Worm (Caenorhabditis elegans) whole organism, late embryonic: Measurements from ENCODE around the gene egl-27.
A peak's percentile ranks its signal among the peaks of the same experiment; 100 is the strongest.

Source experiments
- C08G9.2 ChIP-seq: sonication (generic microtip); optimal IDR thresholded peaks from 2 replicates; lab custom pipeline; 2016; ENCODE audit warnings: mild to moderate bottlenecking, missing genetic modification characterization, moderate library complexity, missing compliant biosample characterization
- C38D4.7 ChIP-seq: fragments of 200-800 bp; sonication (Bioruptor generic); optimal IDR thresholded peaks from 2 replicates; lab custom pipeline; 2018; ENCODE audit warnings: mild to moderate bottlenecking, missing genetic modification characterization, moderate library complexity, missing compliant biosample characterization
- F13H6.1 ChIP-seq: sonication (generic microtip); optimal IDR thresholded peaks from 2 replicates; lab custom pipeline; 2016; ENCODE audit warnings: missing genetic modification characterization, missing compliant biosample characterization
- K09A11.1 ChIP-seq: sonication (generic microtip); optimal IDR thresholded peaks from 2 replicates; lab custom pipeline; 2017; ENCODE audit warnings: antibody characterized with exemption, mild to moderate bottlenecking, missing genetic modification characterization, missing compliant biosample characterization; ENCODE audit not compliant: insufficient read depth
- T23F11.4 ChIP-seq: fragments of 200-800 bp; sonication (Bioruptor generic); optimal IDR thresholded peaks from 2 replicates; lab custom pipeline; 2018; ENCODE audit warnings: mild to moderate bottlenecking, missing genetic modification characterization, missing compliant biosample characterization
- Y22D7AL.16 ChIP-seq: sonication (generic microtip); optimal IDR thresholded peaks from 2 replicates; lab custom pipeline; 2016; ENCODE audit warnings: missing genetic modification characterization, missing compliant biosample characterization
- ahr-1 ChIP-seq: sonication (generic microtip); optimal IDR thresholded peaks from 2 replicates; lab custom pipeline; 2016; ENCODE audit warnings: missing genetic modification characterization, missing compliant biosample characterization
- ama-1 ChIP-seq: fragments of 150-350 bp; optimal IDR thresholded peaks from 2 replicates; lab custom pipeline; 2014
- ceh-14 ChIP-seq: sonication (generic microtip); optimal IDR thresholded peaks from 2 replicates; lab custom pipeline; 2016; ENCODE audit warnings: missing genotype, missing genetic modification characterization, missing compliant biosample characterization
- ceh-18 ChIP-seq: sonication (generic microtip); optimal IDR thresholded peaks from 2 replicates; lab custom pipeline; 2016; ENCODE audit warnings: missing genetic modification characterization, missing compliant biosample characterization
- ceh-19 ChIP-seq: fragments of 200-800 bp; sonication (Bioruptor generic); optimal IDR thresholded peaks from 2 replicates; lab custom pipeline; 2018; ENCODE audit warnings: mild to moderate bottlenecking, missing genetic modification characterization, missing compliant biosample characterization
- ceh-2 ChIP-seq: sonication (generic microtip); optimal IDR thresholded peaks from 2 replicates; lab custom pipeline; 2016; ENCODE audit warnings: missing genotype, missing genetic modification characterization, missing compliant biosample characterization
- ceh-22 ChIP-seq: sonication (generic microtip); optimal IDR thresholded peaks from 2 replicates; lab custom pipeline; 2017; ENCODE audit warnings: missing biosample characterization, missing genetic modification characterization
- ceh-24 ChIP-seq: sonication (generic microtip); optimal IDR thresholded peaks from 2 replicates; lab custom pipeline; 2016; ENCODE audit warnings: mild to moderate bottlenecking, missing genetic modification characterization, missing compliant biosample characterization
- ceh-30 ChIP-seq: fragments of 150-350 bp; optimal IDR thresholded peaks from 2 replicates; lab custom pipeline; 2014; ENCODE audit warnings: missing biosample characterization, missing genetic modification characterization
- ceh-31 ChIP-seq: sonication (generic microtip); optimal IDR thresholded peaks from 2 replicates; lab custom pipeline; 2016; ENCODE audit warnings: missing genetic modification characterization, missing compliant biosample characterization
- ceh-34 ChIP-seq: sonication (generic microtip); optimal IDR thresholded peaks from 2 replicates; lab custom pipeline; 2016; ENCODE audit warnings: mild to moderate bottlenecking, missing genetic modification characterization, missing compliant biosample characterization
- ceh-48 ChIP-seq: sonication (generic microtip); optimal IDR thresholded peaks from 2 replicates; lab custom pipeline; 2016; ENCODE audit warnings: missing genetic modification characterization, inconsistent platforms, missing compliant biosample characterization
- ceh-6 ChIP-seq: fragments of 200-800 bp; sonication (Bioruptor generic); optimal IDR thresholded peaks from 2 replicates; lab custom pipeline; 2018; ENCODE audit warnings: mild to moderate bottlenecking, missing genetic modification characterization, missing compliant biosample characterization
- che-1 ChIP-seq: sonication (generic microtip); optimal IDR thresholded peaks from 2 replicates; lab custom pipeline; 2016; ENCODE audit warnings: mild to moderate bottlenecking, missing genetic modification characterization, missing compliant biosample characterization
- dmd-4 ChIP-seq: sonication (generic microtip); optimal IDR thresholded peaks from 2 replicates; lab custom pipeline; 2016; ENCODE audit warnings: borderline replicate concordance, missing genetic modification characterization, missing compliant biosample characterization
- ets-4 ChIP-seq: sonication (generic microtip); optimal IDR thresholded peaks from 2 replicates; lab custom pipeline; 2016; ENCODE audit warnings: missing genetic modification characterization, missing compliant biosample characterization
- eyg-1 ChIP-seq: sonication (generic microtip); optimal IDR thresholded peaks from 2 replicates; lab custom pipeline; 2016; ENCODE audit warnings: missing genotype, missing genetic modification characterization, missing compliant biosample characterization
- fkh-6 ChIP-seq: sonication (generic microtip); optimal IDR thresholded peaks from 2 replicates; lab custom pipeline; 2016; ENCODE audit warnings: missing genetic modification characterization, missing compliant biosample characterization
- gmeb-2 ChIP-seq: sonication (generic microtip); optimal IDR thresholded peaks from 2 replicates; lab custom pipeline; 2016; ENCODE audit warnings: missing genetic modification characterization, inconsistent platforms, missing compliant biosample characterization
- hlh-13 ChIP-seq: fragments of 200-800 bp; sonication (Bioruptor generic); optimal IDR thresholded peaks from 2 replicates; lab custom pipeline; 2018; ENCODE audit warnings: mild to moderate bottlenecking, missing genetic modification characterization, missing compliant biosample characterization
- hlh-15 ChIP-seq: sonication (generic microtip); optimal IDR thresholded peaks from 2 replicates; lab custom pipeline; 2016; ENCODE audit warnings: missing genetic modification characterization, missing compliant biosample characterization
- hlh-30 ChIP-seq: sonication (generic microtip); optimal IDR thresholded peaks from 2 replicates; lab custom pipeline; 2017; ENCODE audit warnings: antibody characterized with exemption, missing genetic modification characterization, missing compliant biosample characterization; ENCODE audit not compliant: insufficient read depth
- hlh-6 ChIP-seq: sonication (generic microtip); optimal IDR thresholded peaks from 2 replicates; lab custom pipeline; 2016; ENCODE audit warnings: missing genotype, missing genetic modification characterization, missing compliant biosample characterization
- hlh-8 ChIP-seq: sonication (generic microtip); optimal IDR thresholded peaks from 2 replicates; lab custom pipeline; 2016; ENCODE audit warnings: missing genotype, missing genetic modification characterization, missing compliant biosample characterization
- lim-6 ChIP-seq: sonication (generic microtip); optimal IDR thresholded peaks from 2 replicates; lab custom pipeline; 2016; ENCODE audit warnings: missing genetic modification characterization, missing compliant biosample characterization
- lin-11 ChIP-seq: fragments of 200-800 bp; sonication (Bioruptor generic); optimal IDR thresholded peaks from 2 replicates; lab custom pipeline; 2018; ENCODE audit warnings: mild to moderate bottlenecking, missing genetic modification characterization, missing compliant biosample characterization
- madf-2 ChIP-seq: sonication (generic microtip); optimal IDR thresholded peaks from 2 replicates; lab custom pipeline; 2017; ENCODE audit warnings: missing genetic modification characterization, missing compliant biosample characterization
- mec-3 ChIP-seq: sonication (generic microtip); optimal IDR thresholded peaks from 2 replicates; lab custom pipeline; 2016; ENCODE audit warnings: borderline replicate concordance, missing genetic modification characterization, missing compliant biosample characterization
- nfya-1 ChIP-seq: sonication (generic microtip); optimal IDR thresholded peaks from 2 replicates; lab custom pipeline; 2017; ENCODE audit warnings: missing genetic modification characterization, mild to moderate bottlenecking, missing compliant biosample characterization, antibody characterized with exemption, moderate library complexity
- nhr-11 ChIP-seq: fragments of 150-350 bp; optimal IDR thresholded peaks from 2 replicates; lab custom pipeline; 2014; ENCODE audit warnings: missing biosample characterization, missing genetic modification characterization
- nhr-232 ChIP-seq: sonication (generic microtip); optimal IDR thresholded peaks from 2 replicates; lab custom pipeline; 2016; ENCODE audit warnings: missing genetic modification characterization, missing compliant biosample characterization
- npax-4 ChIP-seq: sonication (generic microtip); optimal IDR thresholded peaks from 2 replicates; lab custom pipeline; 2016; ENCODE audit warnings: missing genetic modification characterization, missing compliant biosample characterization
- pat-9 ChIP-seq: fragments of 200-800 bp; sonication (Bioruptor generic); optimal IDR thresholded peaks from 2 replicates; lab custom pipeline; 2018; ENCODE audit warnings: mild to moderate bottlenecking, missing genetic modification characterization, moderate library complexity, missing compliant biosample characterization
- pax-1 ChIP-seq: fragments of 150-350 bp; optimal IDR thresholded peaks from 2 replicates; lab custom pipeline; 2014; ENCODE audit warnings: missing biosample characterization, missing genetic modification characterization
- pha-2 ChIP-seq: sonication (generic microtip); optimal IDR thresholded peaks from 2 replicates; lab custom pipeline; 2017; ENCODE audit warnings: mild to moderate bottlenecking, missing genetic modification characterization, missing compliant biosample characterization
- pqm-1 ChIP-seq: sonication (generic microtip); optimal IDR thresholded peaks from 2 replicates; lab custom pipeline; 2016; ENCODE audit warnings: missing genetic modification characterization, missing compliant biosample characterization
- pros-1 ChIP-seq: fragments of 150-350 bp; optimal IDR thresholded peaks from 2 replicates; lab custom pipeline; 2014; ENCODE audit warnings: missing biosample characterization, missing genetic modification reagents, missing genetic modification characterization
- ref-2 ChIP-seq: sonication (generic microtip); optimal IDR thresholded peaks from 2 replicates; lab custom pipeline; 2016; ENCODE audit warnings: missing genetic modification characterization, missing compliant biosample characterization
- sox-2 ChIP-seq: fragments of 200-800 bp; sonication (Bioruptor generic); IDR thresholded peaks from 2 replicates; pipeline ENCODE4 v1.3.6; 2022; ENCODE audit warnings: missing genetic modification reagents, missing genetic modification characterization, missing compliant biosample characterization
- sox-4 ChIP-seq: sonication (generic microtip); optimal IDR thresholded peaks from 2 replicates; lab custom pipeline; 2017; ENCODE audit warnings: mild to moderate bottlenecking, missing genetic modification characterization, inconsistent platforms, missing compliant biosample characterization
- syd-9 ChIP-seq: sonication (generic microtip); optimal IDR thresholded peaks from 2 replicates; lab custom pipeline; 2016; ENCODE audit warnings: mild to moderate bottlenecking, missing genetic modification characterization, moderate library complexity, missing compliant biosample characterization
- tbx-2 ChIP-seq: sonication (generic microtip); optimal IDR thresholded peaks from 2 replicates; lab custom pipeline; 2016; ENCODE audit warnings: missing genetic modification characterization, missing compliant biosample characterization
- ttx-3 ChIP-seq: sonication (generic microtip); optimal IDR thresholded peaks from 2 replicates; lab custom pipeline; 2016; ENCODE audit warnings: missing genetic modification reagents, missing genetic modification characterization, missing compliant biosample characterization
- unc-3 ChIP-seq, 2 experiments: fragments of 200-800 bp in 1 of 2; sonication (Bioruptor generic) in 1 of 2; sonication (generic microtip) in 1 of 2; conservative IDR thresholded peaks in 1 of 2; optimal IDR thresholded peaks in 1 of 2; 2 replicates each; pipeline versions ENCODE4 v1.3.6 to Lab custom; 2016 to 2022; ENCODE audit warnings: missing compliant biosample characterization in 2 of 2, missing genetic modification characterization in 2 of 2, missing genetic modification reagents in 1 of 2
- unc-42 ChIP-seq: sonication (generic microtip); optimal IDR thresholded peaks from 2 replicates; lab custom pipeline; 2016; ENCODE audit warnings: missing genotype, missing genetic modification characterization, missing compliant biosample characterization
- unc-55 ChIP-seq: sonication (generic microtip); optimal IDR thresholded peaks from 2 replicates; lab custom pipeline; 2017; ENCODE audit warnings: missing biosample characterization, missing genetic modification reagents, missing genetic modification characterization
- unc-86 ChIP-seq: sonication (generic microtip); optimal IDR thresholded peaks from 2 replicates; lab custom pipeline; 2016; ENCODE audit warnings: missing genetic modification characterization, missing compliant biosample characterization
- zip-5 ChIP-seq: sonication (generic microtip); optimal IDR thresholded peaks from 2 replicates; lab custom pipeline; 2016; ENCODE audit warnings: missing genetic modification characterization, missing compliant biosample characterization

The egl-27 gene

DNA sequence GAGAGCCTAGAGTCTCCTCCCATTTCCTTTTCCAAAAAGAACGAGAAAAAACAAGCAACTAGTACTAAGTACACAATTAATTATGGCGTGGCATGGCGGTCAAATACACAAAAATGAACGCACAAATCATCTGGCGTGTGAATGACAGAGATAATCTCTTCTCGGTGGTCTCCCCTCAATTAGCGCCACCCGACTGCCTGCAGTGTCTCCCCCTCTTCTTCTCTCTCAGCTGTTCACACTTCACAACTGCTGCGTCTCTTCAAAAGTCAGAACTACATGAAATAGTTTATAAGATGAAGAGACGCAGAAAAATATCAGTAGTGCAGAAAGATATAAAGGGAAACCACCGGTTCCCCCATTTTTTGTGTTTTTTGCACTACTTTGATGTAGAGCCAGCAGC is 7.4 kb upstream of the egl-27 start:
- TF ChIP-seq unc-42 (tag; lab: Kevin White, UChicago) (no peak), eyg-1 (no peak), hlh-8 (tag; lab: Kevin White, UChicago) (no peak), ttx-3 (tag; lab: Kevin White, UChicago) (peak; percentile 16), sox-4 (tag; lab: Kevin White, UChicago) (no peak), C08G9.2 (no peak), pros-1 (tag; lab: Kevin White, UChicago) (peak; percentile 15), T23F11.4 (GFP tag; lab: Kevin White, UChicago) (no peak), nhr-11 (tag; lab: Kevin White, UChicago) (no peak), che-1 (tag; lab: Kevin White, UChicago) (no peak), ceh-18 (peak; percentile 68), hlh-30 (no peak), hlh-13 (GFP tag; lab: Kevin White, UChicago) (no peak), pax-1 (no peak), ceh-19 (GFP tag; lab: Kevin White, UChicago) (peak; percentile 21), npax-4 (tag; lab: Kevin White, UChicago) (no peak), syd-9 (tag; lab: Kevin White, UChicago) (no peak), ceh-34 (tag; lab: Kevin White, UChicago) (peak; percentile 51), sox-2 (no peak), ceh-48 (tag; lab: Kevin White, UChicago) (no peak), C38D4.7 (no peak), lim-6 (tag; lab: Kevin White, UChicago) (no peak), hlh-15 (tag; lab: Kevin White, UChicago) (no peak), dmd-4 (tag; lab: Kevin White, UChicago) (peak; percentile 50), zip-5 (tag; lab: Kevin White, UChicago) (no peak), ceh-6 (GFP tag; lab: Kevin White, UChicago) (no peak), ceh-22 (no peak), ceh-30 (no peak), ceh-14 (tag; lab: Kevin White, UChicago) (peak; percentile 68), lin-11 (tag; lab: Kevin White, UChicago) (no peak), unc-55 (peak; percentile 87), nfya-1 (tag; lab: Kevin White, UChicago) (peak; percentile 54), hlh-6 (tag; lab: Kevin White, UChicago) (no peak), pha-2 (no peak), ahr-1 (tag; lab: Kevin White, UChicago) (no peak), madf-2 (tag; lab: Kevin White, UChicago) (no peak), ceh-24 (peak; percentile 6), ceh-31 (tag; lab: Kevin White, UChicago) (peak; percentile 73), ceh-2 (tag; lab: Kevin White, UChicago) (peak; percentile 49), tbx-2 (tag; lab: Kevin White, UChicago) (peak; percentile 81), mec-3 (tag; lab: Kevin White, UChicago) (no peak), ama-1 (lab: Kevin White, UChicago) (no peak), unc-86 (tag; lab: Kevin White, UChicago) (no peak), Y22D7AL.16 (tag; lab: Kevin White, UChicago) (no peak), nhr-232 (tag; lab: Kevin White, UChicago) (no peak), unc-3 (GFP tag; conservative IDR thresholded peaks at IDR 0.05; lab: Robert Waterston, UW) (no peak), unc-3 (tag; optimal IDR thresholded peaks at IDR 0.05; lab: Kevin White, UChicago) (no peak), K09A11.1 (no peak), F13H6.1 (tag; lab: Kevin White, UChicago) (peak; percentile 20), ets-4 (tag; lab: Kevin White, UChicago) (no peak), pat-9 (no peak), gmeb-2 (no peak), ref-2 (tag; lab: Kevin White, UChicago) (peak; percentile 62), fkh-6 (tag; lab: Kevin White, UChicago) (no peak), pqm-1 (tag; lab: Kevin White, UChicago) (no peak)
